Fruit fly (Drosophila melanogaster): ENCODE results near the gene Tmtc1.

The Tmtc1 gene

DNA sequence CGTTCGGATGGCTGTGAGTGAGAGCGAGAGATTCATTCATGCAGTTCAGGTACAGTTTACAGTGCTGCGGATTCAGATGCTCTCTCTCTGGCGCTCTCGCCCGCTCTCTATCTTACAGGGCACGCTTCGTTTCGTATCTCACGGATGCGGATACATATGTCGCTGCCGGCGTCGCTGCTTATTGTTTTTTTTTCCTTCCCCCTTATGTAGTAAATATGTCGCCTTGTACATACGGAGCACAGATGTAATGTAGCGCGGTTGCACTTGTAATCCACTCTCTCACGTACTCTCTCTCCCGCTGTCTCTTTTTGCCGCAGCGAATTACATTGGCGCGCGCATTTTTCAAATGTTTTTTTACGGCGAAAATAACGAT is 77.8 kb downstream of the Tmtc1 start (continued):
- TF ChIP-seq CG11294 (GFP tag; IDR thresholded peaks at IDR 0.05): no peak
- peak; percentile 71 to 76 for TF ChIP-seq ss (GFP tag; optimal IDR thresholded peaks at IDR 0.05)
- no peak for TF ChIP-seq CG6163 (GFP tag; IDR thresholded peaks at IDR 0.05)
- no peak for TF ChIP-seq CG3919 (GFP tag; optimal IDR thresholded peaks at IDR 0.05)
- no peak for TF ChIP-seq CG10669 (GFP tag; optimal IDR thresholded peaks at IDR 0.05)
- peak; percentile 83 for TF ChIP-seq CG6854 (GFP tag; optimal IDR thresholded peaks at IDR 0.05)
- TF ChIP-seq Sox102F (GFP tag; optimal IDR thresholded peaks at IDR 0.05): peak; percentile 50
- no peak for TF ChIP-seq Hr38 (GFP tag; optimal IDR thresholded peaks at IDR 0.05)
- TF ChIP-seq Blimp-1 (GFP tag; optimal IDR thresholded peaks at IDR 0.05): no peak
- no peak for TF ChIP-seq topi (GFP tag; optimal IDR thresholded peaks at IDR 0.05)
- TF ChIP-seq CG8319 (GFP tag; optimal IDR thresholded peaks at IDR 0.05): no peak
- TF ChIP-seq CG11762 (GFP tag; optimal IDR thresholded peaks at IDR 0.05; ENCODE audit: insufficient read depth): peak; percentile 11
- peak; percentile 34 for TF ChIP-seq vri (GFP tag; optimal IDR thresholded peaks at IDR 0.05)
- no peak for TF ChIP-seq CG3032 (tag; optimal IDR thresholded peaks at IDR 0.05)
- TF ChIP-seq CG8119 (GFP tag; IDR thresholded peaks at IDR 0.05): no peak
- TF ChIP-seq Smox (GFP tag; optimal IDR thresholded peaks at IDR 0.05): no peak
- no peak for TF ChIP-seq CG4318 (GFP tag; optimal IDR thresholded peaks at IDR 0.05)
- TF ChIP-seq spab (GFP tag; optimal IDR thresholded peaks at IDR 0.05): no peak
- TF ChIP-seq Sox14 (GFP tag; optimal IDR thresholded peaks at IDR 0.05): no peak
- TF ChIP-seq Lpt (GFP tag; optimal IDR thresholded peaks at IDR 0.05): peak; percentile 76
- no peak for TF ChIP-seq Ets21C (GFP tag; optimal IDR thresholded peaks at IDR 0.05)
- TF ChIP-seq eg (GFP tag; IDR thresholded peaks at IDR 0.05): no peak
- TF ChIP-seq Gug (GFP tag; IDR thresholded peaks at IDR 0.05): no peak
- no peak for TF ChIP-seq achi (GFP tag; optimal IDR thresholded peaks at IDR 0.05)
- TF ChIP-seq CG6808 (GFP tag; optimal IDR thresholded peaks at IDR 0.05): peak; percentile 48

DNA sequence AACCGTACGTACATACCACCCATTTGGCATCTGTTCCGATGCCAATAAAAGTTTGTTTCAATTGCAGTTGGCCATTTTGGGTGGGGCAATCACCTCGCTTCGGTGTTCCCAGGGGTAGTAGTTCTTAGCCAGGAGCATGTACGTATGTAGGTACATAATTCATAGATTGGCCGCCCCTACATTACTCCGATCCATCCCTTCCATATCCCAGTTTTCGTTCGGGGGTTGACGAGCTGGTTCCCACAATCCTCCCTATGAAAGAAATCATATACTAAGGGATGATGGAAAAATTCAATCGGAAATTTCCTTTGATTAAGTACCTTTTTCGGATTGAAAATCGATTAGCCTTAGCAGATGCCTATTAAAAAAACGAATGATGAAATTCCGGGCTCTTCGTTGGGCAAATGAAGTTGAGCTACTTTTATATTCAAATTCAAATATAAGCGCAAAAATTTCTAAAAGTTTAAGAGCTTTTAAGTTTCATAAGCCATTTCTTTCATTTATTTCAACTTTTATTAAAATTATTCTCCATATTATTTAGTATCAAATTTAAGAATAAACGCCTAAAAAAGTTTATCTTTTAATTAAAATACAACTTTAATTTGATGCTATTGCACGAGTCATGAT is 80.5 kb downstream of the Tmtc1 start:
- TF ChIP-seq acj6 (GFP tag; optimal IDR thresholded peaks at IDR 0.05) (no peak), svp (GFP tag) (peak; percentile 15)

DNA sequence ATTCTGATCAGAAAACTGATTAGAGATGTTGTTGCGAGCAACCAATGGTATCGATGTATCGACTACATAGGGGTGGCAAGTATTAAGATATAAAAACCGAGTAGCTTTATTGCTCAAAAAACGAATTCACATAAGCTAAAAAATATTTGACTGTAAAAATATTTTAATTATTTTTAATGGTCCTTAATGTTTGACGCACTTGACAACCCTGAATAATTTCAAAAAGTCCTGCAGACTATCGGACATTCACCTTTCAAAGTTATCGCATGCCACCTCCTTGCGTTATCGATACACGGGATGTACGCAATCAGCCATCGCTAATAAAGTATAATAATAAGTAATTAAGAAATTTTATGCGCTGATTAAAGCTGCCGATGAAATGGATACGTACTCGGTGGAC is 82.1 kb downstream of the Tmtc1 start, which contains the start of the genes HemK2, Snapin and Tnpo-SR:
Gene HemK2 (minus strand): TSS at position 24 of the 400 bp plus-strand sequence.
Gene Snapin (minus strand): TSS at position 24 of the 400 bp plus-strand sequence.
Gene Tnpo-SR (plus strand): TSS at position 271 of the 400 bp plus-strand sequence.
- peak; percentile 88 for TF ChIP-seq Gug (GFP tag; IDR thresholded peaks at IDR 0.05)
- peak; percentile 89 for TF ChIP-seq CG3919 (GFP tag; optimal IDR thresholded peaks at IDR 0.05)
- peak; percentile 75 for TF ChIP-seq dac (GFP tag; optimal IDR thresholded peaks at IDR 0.05)
- TF ChIP-seq Met (GFP tag; optimal IDR thresholded peaks at IDR 0.05): peak; percentile 92
- TF ChIP-seq Lpt (GFP tag; optimal IDR thresholded peaks at IDR 0.05): peak; percentile 76
- peak; percentile 84 for TF ChIP-seq CG32006 (GFP tag; optimal IDR thresholded peaks at IDR 0.05)
- peak; percentile 80 for TF ChIP-seq CG34406 (GFP tag; optimal IDR thresholded peaks at IDR 0.05)
- peak; percentile 78 for TF ChIP-seq CG8319 (GFP tag; optimal IDR thresholded peaks at IDR 0.05)
- TF ChIP-seq Smox (GFP tag; optimal IDR thresholded peaks at IDR 0.05): peak; percentile 92
- TF ChIP-seq Hr4 (GFP tag; optimal IDR thresholded peaks at IDR 0.05): peak; percentile 91
- peak; percentile 93 for TF ChIP-seq esn (GFP tag; optimal IDR thresholded peaks at IDR 0.05)
- TF ChIP-seq Sox14 (GFP tag; optimal IDR thresholded peaks at IDR 0.05): peak; percentile 91
- TF ChIP-seq lz (GFP tag; optimal IDR thresholded peaks at IDR 0.05): peak; percentile 93
- TF ChIP-seq Ets96B (tag; optimal IDR thresholded peaks at IDR 0.05): peak; percentile 89
- TF ChIP-seq topi (GFP tag; optimal IDR thresholded peaks at IDR 0.05): peak; percentile 94
- TF ChIP-seq CG16779 (tag; optimal IDR thresholded peaks at IDR 0.05): peak; percentile 53
- peak; percentile 91 for TF ChIP-seq CG31627 (GFP tag; optimal IDR thresholded peaks at IDR 0.05)
- TF ChIP-seq Sox102F (GFP tag; optimal IDR thresholded peaks at IDR 0.05): peak; percentile 90
- peak; percentile 47 for TF ChIP-seq fd85E (GFP tag; optimal IDR thresholded peaks at IDR 0.05)
- peak; percentile 91 for TF ChIP-seq CG3032 (tag; optimal IDR thresholded peaks at IDR 0.05)
- peak; percentile 83 for TF ChIP-seq CG15336 (GFP tag; IDR thresholded peaks at IDR 0.05)
- TF ChIP-seq ss (GFP tag; optimal IDR thresholded peaks at IDR 0.05): peak; percentile 59 to 84
- TF ChIP-seq net (GFP tag; optimal IDR thresholded peaks at IDR 0.05): peak; percentile 80
- TF ChIP-seq OdsH (GFP tag; optimal IDR thresholded peaks at IDR 0.05): peak; percentile 92
- TF ChIP-seq salr (GFP tag; optimal IDR thresholded peaks at IDR 0.05): peak; percentile 67 to 79
- peak; percentile 83 for TF ChIP-seq Sox15 (GFP tag; optimal IDR thresholded peaks at IDR 0.05)
- TF ChIP-seq CG6163 (GFP tag; IDR thresholded peaks at IDR 0.05): peak; percentile 93
- peak; percentile 94 for TF ChIP-seq CG10631 (GFP tag; optimal IDR thresholded peaks at IDR 0.05)
- peak; percentile 48 for TF ChIP-seq fkh (GFP tag; optimal IDR thresholded peaks at IDR 0.05)
- peak; percentile 84 for TF ChIP-seq CG10669 (GFP tag; optimal IDR thresholded peaks at IDR 0.05)
- TF ChIP-seq CG8119 (GFP tag; IDR thresholded peaks at IDR 0.05): peak; percentile 76; the same call in 2 of the 3 replicates
- peak; percentile 78 for TF ChIP-seq CG7368 (GFP tag; optimal IDR thresholded peaks at IDR 0.05)
- peak; percentile 83 for TF ChIP-seq CG8632 (GFP tag; optimal IDR thresholded peaks at IDR 0.05)
